Worm (Caenorhabditis elegans): ENCODE data around the gene thn-2.

The thn-2 gene

DNA sequence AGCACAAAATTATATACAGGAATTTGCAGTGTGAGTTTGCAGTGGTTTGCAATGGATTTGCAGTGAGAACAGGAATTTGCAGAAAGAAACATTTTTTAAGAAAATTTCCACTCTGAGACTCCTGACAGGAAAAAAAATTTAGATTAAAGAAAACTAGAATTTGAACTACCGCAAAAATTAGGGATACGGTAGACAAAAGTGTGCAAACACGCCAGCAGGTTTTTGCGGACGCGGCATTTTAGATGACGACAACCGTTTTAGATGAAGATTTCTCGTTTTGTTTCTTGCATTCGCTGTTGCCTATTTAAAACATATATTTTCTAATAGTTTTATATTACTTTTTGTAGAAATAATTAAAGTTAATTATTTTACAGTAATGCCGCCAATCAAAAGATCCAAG lies 11.1 kb upstream of the thn-2 start, which contains the start of gene wdr-46:
Gene wdr-46 (plus strand): TSS at position 375 of the 400 bp plus-strand sequence.
- TF ChIP-seq F57A8.1 (GFP tag; optimal IDR thresholded peaks at IDR 0.05) (no peak), lsl-1 (GFP tag; optimal IDR thresholded peaks at IDR 0.05) (peak; percentile 86), Y79H2A.3 (GFP tag; conservative IDR thresholded peaks at IDR 0.05) (no peak), ama-1 (optimal IDR thresholded peaks at IDR 0.05) (no peak), ama-1 (GFP tag; optimal IDR thresholded peaks at IDR 0.05) (peak; percentile 42 to 64), Y53G8AR.9 (GFP tag; conservative IDR thresholded peaks at IDR 0.05) (peak; percentile 46; the same call in 1 of the 2 replicates), madf-8 (GFP tag; conservative IDR thresholded peaks at IDR 0.05) (peak; percentile 30; the same call in 1 of the 2 replicates), tbp1 (GFP tag; optimal IDR thresholded peaks at IDR 0.05) (peak; percentile 61), sdz-38 (tag; optimal IDR thresholded peaks at IDR 0.05) (no peak), ceh-100 (GFP tag; IDR thresholded peaks at IDR 0.05) (peak; percentile 17; the same call in 1 of the 2 replicates), lin-54 (GFP tag; optimal IDR thresholded peaks at IDR 0.05) (peak; percentile 97), ztf-26 (tag; optimal IDR thresholded peaks at IDR 0.05) (peak; percentile 17), lag-1 (GFP tag; IDR thresholded peaks at IDR 0.05) (no peak), pha-4 (tag; optimal IDR thresholded peaks at IDR 0.05) (peak; percentile 51), efl-1 (GFP tag; optimal IDR thresholded peaks at IDR 0.05) (peak; percentile 84), madf-6 (GFP tag; IDR thresholded peaks at IDR 0.05) (peak; percentile 81), F55B11.4 (tag; optimal IDR thresholded peaks at IDR 0.05; ENCODE audit: borderline replicate concordance, insufficient read depth) (no peak), F23B12.7 (tag; optimal IDR thresholded peaks at IDR 0.05; ENCODE audit: insufficient read depth) (peak; percentile 34), nhr-90 (tag; optimal IDR thresholded peaks at IDR 0.05) (no peak), hmg-1.2 (GFP tag; IDR thresholded peaks at IDR 0.05) (peak; percentile 45), aptf-3 (GFP tag; IDR thresholded peaks at IDR 0.05) (no peak), attf-6 (GFP tag; IDR thresholded peaks at IDR 0.05) (peak; percentile 61; the same call in 1 of the 2 replicates), K11D2.4 (GFP tag; IDR thresholded peaks at IDR 0.05) (peak; percentile 42; the same call in 1 of the 2 replicates), C06A6.2 (GFP tag; conservative IDR thresholded peaks at IDR 0.05) (0 out of 2 replicates have a peak, but pooled peaks have one; percentile 29), cebp-1 (GFP tag; IDR thresholded peaks at IDR 0.05) (no peak), cebp-1 (tag; optimal IDR thresholded peaks at IDR 0.05) (no peak), bed-2 (GFP tag; IDR thresholded peaks at IDR 0.05) (no peak), gei-17 (GFP tag; optimal IDR thresholded peaks at IDR 0.05) (peak; percentile 20), madf-10 (tag; optimal IDR thresholded peaks at IDR 0.05) (peak; percentile 31), mcd-1 (GFP tag; IDR thresholded peaks at IDR 0.05) (peak; percentile 71), madf-3 (GFP tag; IDR thresholded peaks at IDR 0.05) (0 out of 2 replicates have a peak, but pooled peaks have one; percentile 35), F57C9.4 (tag; optimal IDR thresholded peaks at IDR 0.05) (no peak), ekl-4 (GFP tag; IDR thresholded peaks at IDR 0.05) (peak; percentile 75), F33H1.4 (GFP tag; IDR thresholded peaks at IDR 0.05) (peak; percentile 61), attf-5 (GFP tag; optimal IDR thresholded peaks at IDR 0.05) (peak; percentile 67), dpl-1 (GFP tag; optimal IDR thresholded peaks at IDR 0.05) (peak; percentile 84), dox-1 (GFP tag; IDR thresholded peaks at IDR 0.05) (peak; percentile 18; the same call in 1 of the 2 replicates), snpc-4 (GFP tag; optimal IDR thresholded peaks at IDR 0.05) (no peak), snpc-4 (tag; optimal IDR thresholded peaks at IDR 0.05) (peak in 3 of 4 experiments; percentile 11 to 57 (median 21)), F49E8.2 (tag; optimal IDR thresholded peaks at IDR 0.05; ENCODE audit: insufficient read depth) (peak; percentile 49), lsy-27 (tag; optimal IDR thresholded peaks at IDR 0.05; ENCODE audit: borderline replicate concordance, insufficient read depth) (no peak), zfh-2 (GFP tag; conservative IDR thresholded peaks at IDR 0.05) (no peak), egl-18 (GFP tag; IDR thresholded peaks at IDR 0.05) (no peak), sptf-2 (GFP tag; optimal IDR thresholded peaks at IDR 0.05) (no peak), him-1 (tag; optimal IDR thresholded peaks at IDR 0.05) (peak; percentile 60), chd-7 (tag; optimal IDR thresholded peaks at IDR 0.05) (peak; percentile 2), pbrm-1 (GFP tag; IDR thresholded peaks at IDR 0.05) (peak; percentile 60), ZK185.1 (tag; optimal IDR thresholded peaks at IDR 0.05; ENCODE audit: poor library complexity, severe bottlenecking) (peak; percentile 42)
